Worm (Caenorhabditis elegans): ENCODE data around the gene T11F9.22.

The T11F9.22 gene

ce11 chrV:11496283-11496682, 16.8 kb downstream of the T11F9.22 start, which contains the start of gene htrl-1:
TSS of gene htrl-1 (minus strand) at chrV:11496383.
- no peak for TF ChIP-seq ztf-11 (tag; optimal IDR thresholded peaks at IDR 0.05)
- no peak for TF ChIP-seq Y116A8C.19 (tag; optimal IDR thresholded peaks at IDR 0.05; ENCODE audit: borderline replicate concordance)
- no peak for TF ChIP-seq unc-30 (tag; optimal IDR thresholded peaks at IDR 0.05)
- TF ChIP-seq lin-35 (GFP tag; optimal IDR thresholded peaks at IDR 0.05), result no peak
- TF ChIP-seq xbp-1 (tag; optimal IDR thresholded peaks at IDR 0.05), result no peak
- no peak for TF ChIP-seq mep-1 (tag; optimal IDR thresholded peaks at IDR 0.05)
- no peak for TF ChIP-seq tbx-2 (tag; optimal IDR thresholded peaks at IDR 0.05)
- TF ChIP-seq unc-62 (GFP tag; optimal IDR thresholded peaks at IDR 0.05), result no peak
- TF ChIP-seq alr-1 (tag; optimal IDR thresholded peaks at IDR 0.05; ENCODE audit: borderline replicate concordance), result no peak
- TF ChIP-seq mef-2 (tag; optimal IDR thresholded peaks at IDR 0.05), result no peak
- no peak for TF ChIP-seq isw-1 (GFP tag; IDR thresholded peaks at IDR 0.05)
- no peak for TF ChIP-seq nhr-77 (tag; optimal IDR thresholded peaks at IDR 0.05)
- TF ChIP-seq nhr-12 (tag; optimal IDR thresholded peaks at IDR 0.05), result no peak
- no peak for TF ChIP-seq skn-1 (tag; optimal IDR thresholded peaks at IDR 0.05)
- TF ChIP-seq egl-27 (tag; optimal IDR thresholded peaks at IDR 0.05), result no peak

- TF ChIP-seq egl-27 (tag; optimal IDR thresholded peaks at IDR 0.05), result no peak
These were observed 18.0 kb downstream of the T11F9.22 start for ce11 chrV:11497475-11497874.

ce11 chrV:11499786-11500185, 20.3 kb downstream of the T11F9.22 start:
- peak; percentile 40 for TF ChIP-seq blmp-1 (tag; optimal IDR thresholded peaks at IDR 0.05)
- peak; percentile 48 for TF ChIP-seq lin-14 (GFP tag; optimal IDR thresholded peaks at IDR 0.05)
- no peak for TF ChIP-seq unc-30 (tag; optimal IDR thresholded peaks at IDR 0.05)
- no peak for TF ChIP-seq elt-3 (tag; optimal IDR thresholded peaks at IDR 0.05)

- TF ChIP-seq efl-1 (optimal IDR thresholded peaks at IDR 0.05), result no peak
- TF ChIP-seq efl-1 (GFP tag; optimal IDR thresholded peaks at IDR 0.05 in 1 of 2), result peak in 1 of 2 experiments; percentile 64
- TF ChIP-seq lsy-2 (tag; optimal IDR thresholded peaks at IDR 0.05), result no peak
- peak; percentile 33 for TF ChIP-seq blmp-1 (tag; optimal IDR thresholded peaks at IDR 0.05)
These were observed 21.5 kb downstream of the T11F9.22 start for ce11 chrV:11500980-11501379.

ce11 chrV:11503081-11503751, 23.7 kb downstream of the T11F9.22 start, which contains the start of gene C55A6.12:
TSS of gene C55A6.12 (minus strand) at chrV:11503131.
- TF ChIP-seq swsn-7 (tag; optimal IDR thresholded peaks at IDR 0.05) (no peak), blmp-1 (tag; optimal IDR thresholded peaks at IDR 0.05) (no peak), nhr-76 (tag; optimal IDR thresholded peaks at IDR 0.05) (no peak), isw-1 (GFP tag; IDR thresholded peaks at IDR 0.05) (no peak), aha-1 (tag; optimal IDR thresholded peaks at IDR 0.05) (no peak), fos-1 (tag; optimal IDR thresholded peaks at IDR 0.05) (no peak), nhr-77 (tag; optimal IDR thresholded peaks at IDR 0.05) (no peak), elt-3 (tag; optimal IDR thresholded peaks at IDR 0.05) (no peak), unc-62 (GFP tag; optimal IDR thresholded peaks at IDR 0.05) (no peak), zip-4 (GFP tag; optimal IDR thresholded peaks at IDR 0.05) (no peak), sox-4 (tag; optimal IDR thresholded peaks at IDR 0.05) (no peak), nhr-90 (tag; optimal IDR thresholded peaks at IDR 0.05; ENCODE audit: poor library complexity) (no peak), lsy-2 (tag; optimal IDR thresholded peaks at IDR 0.05) (peak in 1 of 2 experiments; percentile 24), ceh-88 (GFP tag; IDR thresholded peaks at IDR 0.05) (no peak), lin-39 (tag; optimal IDR thresholded peaks at IDR 0.05) (no peak), ets-5 (GFP tag; IDR thresholded peaks at IDR 0.05) (no peak), mef-2 (tag; optimal IDR thresholded peaks at IDR 0.05) (no peak), hlh-17 (GFP tag; optimal IDR thresholded peaks at IDR 0.05; ENCODE audit: borderline replicate concordance) (no peak), ztf-4 (tag; optimal IDR thresholded peaks at IDR 0.05) (no peak), hpl-2 (GFP tag; optimal IDR thresholded peaks at IDR 0.05) (no peak), jun-1 (tag; optimal IDR thresholded peaks at IDR 0.05) (no peak), efl-3 (GFP tag; optimal IDR thresholded peaks at IDR 0.05) (no peak), nhr-237 (tag; optimal IDR thresholded peaks at IDR 0.05) (no peak), efl-1 (optimal IDR thresholded peaks at IDR 0.05) (peak in 1 of 2 experiments; percentile 74), efl-1 (GFP tag; optimal IDR thresholded peaks at IDR 0.05 in 1 of 2) (peak; percentile 77 to 96), nhr-19 (GFP tag; conservative IDR thresholded peaks at IDR 0.05) (no peak), ama-1 (optimal IDR thresholded peaks at IDR 0.05) (no peak), hlh-4 (tag; optimal IDR thresholded peaks at IDR 0.05) (no peak), nhr-28 (tag; optimal IDR thresholded peaks at IDR 0.05) (no peak), egl-13 (tag; optimal IDR thresholded peaks at IDR 0.05) (no peak), grh-1 (GFP tag; IDR thresholded peaks at IDR 0.05) (peak; percentile 49; the same call in 1 of the 2 replicates), elt-2 (tag; optimal IDR thresholded peaks at IDR 0.05) (no peak)

Data from whole organism, L1 larva.